Fruit fly (Drosophila melanogaster) whole organism: ENCODE measurements around the gene CG15439.

Experiments used
- CG8478 ChIP-seq: fragments of >200 bp; optimal IDR thresholded peaks from 2 replicates; lab custom pipeline; 2018; ENCODE audit warnings: inconsistent platforms
- Dll ChIP-seq: fragments of >200 bp; optimal IDR thresholded peaks from 2 replicates; lab custom pipeline; 2017
- EcR ChIP-seq, 2 experiments: fragments of >200 bp; optimal IDR thresholded peaks; 2 replicates each; lab custom pipeline; 2017; ENCODE audit warnings: missing biosample characterization in 2 of 2, missing genetic modification characterization in 2 of 2, missing genetic modification reagents in 2 of 2
- pan ChIP-seq: fragments of >200 bp; optimal IDR thresholded peaks from 2 replicates; lab custom pipeline; 2017
- psq ChIP-seq: fragments of >200 bp; optimal IDR thresholded peaks from 2 replicates; lab custom pipeline; 2017
- usp ChIP-seq: fragments of >200 bp; optimal IDR thresholded peaks from 2 replicates; lab custom pipeline; 2017; ENCODE audit warnings: missing biosample characterization, missing genetic modification characterization, mixed read lengths

- TF ChIP-seq psq (lab: Kevin White, UChicago) (no peak), usp (GFP tag; lab: Kevin White, UChicago) (no peak), pan (no peak), EcR (GFP tag; optimal IDR thresholded peaks at IDR 0.05; lab: Kevin White, UChicago) (no peak), CG8478 (lab: Kevin White, UChicago) (no peak), Dll (lab: Kevin White, UChicago) (no peak)
These were observed 10.7 kb downstream of the CG15439 start, which contains the start of the genes Sfp24F and CG15432 for dm6 chr2L:4442010-4442587.
